Worm (Caenorhabditis elegans) whole organism, young adult: ENCODE results near the gene rps-2.

Experiments
- F39B2.1 ChIP-seq: fragments of 200-800 bp; sonication (Bioruptor generic); IDR thresholded peaks from 2 replicates; pipeline ENCODE4 v1.3.6; 2022; ENCODE audit warnings: missing genetic modification reagents, missing genetic modification characterization, missing compliant biosample characterization
- F55B11.4 ChIP-seq: sonication (generic microtip); optimal IDR thresholded peaks from 2 replicates; lab custom pipeline; 2016; ENCODE audit warnings: missing compliant biosample characterization, missing genetic modification characterization, borderline replicate concordance; ENCODE audit not compliant: insufficient read depth
- K12H6.12 ChIP-seq: fragments of 200-800 bp; sonication (Bioruptor generic); optimal IDR thresholded peaks from 2 replicates; lab custom pipeline; 2018; ENCODE audit warnings: mild to moderate bottlenecking, missing genetic modification characterization, missing compliant biosample characterization
- Y53F4B.3 ChIP-seq: fragments of 200-800 bp; sonication (Bioruptor generic); IDR thresholded peaks from 2 replicates; pipeline ENCODE4 v1.3.6; 2022; ENCODE audit warnings: missing genetic modification reagents, missing genetic modification characterization, missing compliant biosample characterization
- Y53G8AR.9 ChIP-seq: fragments of 200-800 bp; sonication (Bioruptor generic); conservative IDR thresholded peaks from 2 replicates; pipeline ENCODE4 v1.3.6; 2022; ENCODE audit warnings: missing genetic modification reagents, missing genetic modification characterization, missing compliant biosample characterization
- ama-1 ChIP-seq, 3 experiments: fragments of 150-350 bp in 1 of 3; sonication (generic microtip) in 2 of 3; optimal IDR thresholded peaks; 2 replicates each; lab custom pipeline; 2014 to 2018; ENCODE audit warnings: missing biosample characterization in 2 of 3, missing genetic modification characterization in 2 of 3, missing genetic modification reagents in 2 of 3
- dpl-1 ChIP-seq: fragments of 150-350 bp; optimal IDR thresholded peaks from 2 replicates; lab custom pipeline; 2014; ENCODE audit warnings: missing biosample characterization, missing genetic modification reagents, missing genetic modification characterization
- him-1 ChIP-seq: sonication (generic microtip); optimal IDR thresholded peaks from 2 replicates; lab custom pipeline; 2016; ENCODE audit warnings: missing genotype, missing genetic modification reagents, missing genetic modification characterization, missing compliant biosample characterization
- hlh-26 ChIP-seq: fragments of 200-800 bp; sonication (Bioruptor generic); conservative IDR thresholded peaks from 2 replicates; pipeline ENCODE4 v1.3.6; 2022; ENCODE audit warnings: missing genetic modification reagents, missing genetic modification characterization, missing compliant biosample characterization
- madf-3 ChIP-seq: fragments of 200-800 bp; sonication (Bioruptor generic); IDR thresholded peaks from 2 replicates; pipeline ENCODE4 v1.3.6; 2022; ENCODE audit warnings: missing genetic modification reagents, missing genetic modification characterization, missing compliant biosample characterization
- mel-28 ChIP-seq: sonication (generic microtip); optimal IDR thresholded peaks from 2 replicates; lab custom pipeline; 2016; ENCODE audit warnings: borderline replicate concordance, mild to moderate bottlenecking, missing genetic modification characterization, missing compliant biosample characterization
- snpc-4 ChIP-seq, 5 experiments: fragments of 150-350 bp in 1 of 5; sonication (generic microtip) in 4 of 5; optimal IDR thresholded peaks; 2 replicates each; lab custom pipeline; 2014 to 2018; ENCODE audit warnings: missing genetic modification characterization in 5 of 5, missing biosample characterization in 3 of 5, antibody characterized with exemption in 2 of 5, mild to moderate bottlenecking in 2 of 5, missing compliant biosample characterization in 2 of 5, missing genotype in 2 of 5, moderate library complexity in 2 of 5, missing genetic modification reagents in 1 of 5
- tbx-9 ChIP-seq: sonication (generic microtip); optimal IDR thresholded peaks from 2 replicates; lab custom pipeline; 2016; ENCODE audit warnings: borderline replicate concordance, missing genetic modification characterization, inconsistent platforms, missing compliant biosample characterization
- ztf-6 ChIP-seq: fragments of 200-800 bp; sonication (Bioruptor generic); IDR thresholded peaks from 2 replicates; pipeline ENCODE4 v1.3.6; 2022; ENCODE audit warnings: missing genetic modification reagents, missing genetic modification characterization, missing compliant biosample characterization

- TF ChIP-seq mel-28 (tag; lab: Kevin White, UChicago) (no peak), Y53F4B.3 (GFP tag; lab: Robert Waterston, UW) (no peak), tbx-9 (tag; lab: Kevin White, UChicago) (no peak), snpc-4 (GFP tag; optimal IDR thresholded peaks at IDR 0.05; lab: Kevin White, UChicago) (no peak), snpc-4 (tag; optimal IDR thresholded peaks at IDR 0.05; lab: Kevin White, UChicago) (no peak), ama-1 (optimal IDR thresholded peaks at IDR 0.05; lab: Kevin White, UChicago) (no peak), ama-1 (GFP tag; optimal IDR thresholded peaks at IDR 0.05; lab: Kevin White, UChicago) (no peak), F55B11.4 (no peak), hlh-26 (GFP tag; lab: Robert Waterston, UW) (no peak), K12H6.12 (tag; lab: Kevin White, UChicago) (no peak), Y53G8AR.9 (no peak), ztf-6 (GFP tag; lab: Robert Waterston, UW) (no peak), him-1 (tag; lab: Kevin White, UChicago) (no peak), dpl-1 (GFP tag; lab: Kevin White, UChicago) (no peak), F39B2.1 (GFP tag; lab: Robert Waterston, UW) (no peak), madf-3 (GFP tag; lab: Robert Waterston, UW) (no peak)
Observed at ce11 chrIV:7946457-7946856, 20.3 kb upstream of the rps-2 start, which contains the start of gene czw-1.
